Worm (Caenorhabditis elegans): ENCODE data around the gene Y82E9BR.17.

DNA sequence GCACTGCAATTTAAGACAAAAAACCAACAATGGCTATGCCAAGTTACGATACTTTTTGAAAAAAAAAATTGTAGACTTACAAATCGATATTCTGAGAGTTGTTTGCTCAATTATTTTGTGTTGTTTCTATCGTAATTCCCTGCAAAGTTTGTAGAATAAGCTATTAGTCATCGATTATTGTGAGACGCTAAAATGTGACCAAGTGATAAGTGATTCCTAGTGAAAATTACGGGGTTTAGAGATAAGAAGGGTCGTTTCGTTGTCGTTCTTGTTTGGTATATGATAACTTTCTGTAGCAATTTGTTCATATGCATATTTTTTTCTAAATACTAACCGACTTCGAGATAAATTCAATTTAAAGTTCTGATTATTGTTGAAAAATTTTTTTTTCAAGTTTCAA is 57.4 kb downstream of the Y82E9BR.17 start:
- no peak for TF ChIP-seq daf-12 (tag; optimal IDR thresholded peaks at IDR 0.05)
- TF ChIP-seq ztf-11 (tag; optimal IDR thresholded peaks at IDR 0.05) = no peak
- TF ChIP-seq snpc-4 (tag; optimal IDR thresholded peaks at IDR 0.05) = no peak
- no peak for TF ChIP-seq nhr-25 (tag; optimal IDR thresholded peaks at IDR 0.05; ENCODE audit: borderline replicate concordance, insufficient read depth)
- no peak for TF ChIP-seq mes-2 (tag; optimal IDR thresholded peaks at IDR 0.05; ENCODE audit: poor library complexity, severe bottlenecking)
- TF ChIP-seq lin-1 (GFP tag; IDR thresholded peaks at IDR 0.05) = no peak
- no peak for TF ChIP-seq fkh-10 (GFP tag; optimal IDR thresholded peaks at IDR 0.05)
- no peak for TF ChIP-seq unc-62 (GFP tag; optimal IDR thresholded peaks at IDR 0.05 in 1 of 2)
- TF ChIP-seq unc-62 (tag; optimal IDR thresholded peaks at IDR 0.05) = no peak
- no peak for TF ChIP-seq nhr-237 (tag; optimal IDR thresholded peaks at IDR 0.05)
- no peak for TF ChIP-seq ces-1 (GFP tag; optimal IDR thresholded peaks at IDR 0.05)
- no peak for TF ChIP-seq mep-1 (tag; optimal IDR thresholded peaks at IDR 0.05)
- no peak for TF ChIP-seq ama-1 (optimal IDR thresholded peaks at IDR 0.05)
